Fruit fly (Drosophila melanogaster) whole organism, embryonic: ENCODE data around the gene QIL1.

ENCODE experiments used
- C15 ChIP-seq: fragments of 200-800 bp; sonication (Bioruptor generic); IDR thresholded peaks from 3 replicates; pipeline ENCODE4 v1.3.6; 2022; ENCODE audit warnings: missing biosample characterization, missing genetic modification characterization
- CG10979 ChIP-seq: fragments of 200-800 bp; sonication (Bioruptor generic); optimal IDR thresholded peaks from 2 replicates; lab custom pipeline; 2018; ENCODE audit warnings: missing biosample characterization, mild to moderate bottlenecking, missing genetic modification characterization, moderate library complexity
- CG11695 ChIP-seq: fragments of 200-800 bp; sonication (Bioruptor generic); IDR thresholded peaks from 3 replicates; pipeline ENCODE4 v1.3.6; 2022; ENCODE audit warnings: missing biosample characterization, missing genetic modification characterization
- CG12219 ChIP-seq: fragments of 200-800 bp; sonication (Bioruptor generic); optimal IDR thresholded peaks from 3 replicates; lab custom pipeline; 2018; ENCODE audit warnings: missing biosample characterization, mild to moderate bottlenecking, missing genetic modification characterization
- CG12391 ChIP-seq: fragments of 200-800 bp; sonication (Bioruptor generic); optimal IDR thresholded peaks from 3 replicates; lab custom pipeline; 2018; ENCODE audit warnings: missing biosample characterization, mild to moderate bottlenecking, missing genetic modification characterization, moderate library complexity
- CG13624 ChIP-seq: fragments of 200-800 bp; sonication (Bioruptor generic); optimal IDR thresholded peaks from 2 replicates; lab custom pipeline; 2016; ENCODE audit warnings: missing biosample characterization, missing genetic modification characterization
- CG14860 ChIP-seq: fragments of 200-800 bp; sonication (Bioruptor generic); IDR thresholded peaks from 3 replicates; pipeline ENCODE4 v1.3.6; 2022; ENCODE audit warnings: missing biosample characterization, missing genetic modification characterization; ENCODE audit not compliant: partially characterized antibody
- CG15514 ChIP-seq: fragments of 200-800 bp; sonication (Bioruptor generic); optimal IDR thresholded peaks from 3 replicates; lab custom pipeline; 2017; ENCODE audit warnings: missing biosample characterization, missing genetic modification characterization, mild to moderate bottlenecking, moderate library complexity, missing genetic modification reagents
- CG16863 ChIP-seq: fragments of 200-800 bp; sonication (Bioruptor generic); optimal IDR thresholded peaks from 3 replicates; lab custom pipeline; 2016; ENCODE audit warnings: missing biosample characterization, missing genetic modification characterization
- CG17186 ChIP-seq: fragments of 200-800 bp; sonication (Bioruptor generic); optimal IDR thresholded peaks from 3 replicates; lab custom pipeline; 2017; ENCODE audit warnings: missing biosample characterization, missing genetic modification reagents, missing genetic modification characterization
- CG1792 ChIP-seq: fragments of 200-800 bp; sonication (Bioruptor generic); optimal IDR thresholded peaks from 2 replicates; lab custom pipeline; 2016; ENCODE audit warnings: missing biosample characterization, missing genetic modification characterization
- CG18764 ChIP-seq: fragments of 200-800 bp; sonication (Bioruptor generic); optimal IDR thresholded peaks from 3 replicates; lab custom pipeline; 2016; ENCODE audit warnings: missing biosample characterization, missing genetic modification characterization
- CG2116 ChIP-seq: fragments of 200-800 bp; sonication (Bioruptor generic); optimal IDR thresholded peaks from 3 replicates; lab custom pipeline; 2018; ENCODE audit warnings: missing biosample characterization, mild to moderate bottlenecking, missing genetic modification characterization
- CG31224 ChIP-seq: fragments of 200-800 bp; sonication (Bioruptor generic); IDR thresholded peaks from 2 replicates; pipeline ENCODE4 v1.3.6; 2022; ENCODE audit warnings: missing biosample characterization, missing genetic modification characterization
- CG32532 ChIP-seq: fragments of 200-800 bp; sonication (Bioruptor generic); IDR thresholded peaks from 2 replicates; pipeline ENCODE4 v1.3.6; 2022; ENCODE audit warnings: missing biosample characterization, missing genetic modification characterization
- CG3407 ChIP-seq: fragments of 200-800 bp; sonication (Bioruptor generic); optimal IDR thresholded peaks from 2 replicates; lab custom pipeline; 2018; ENCODE audit warnings: missing biosample characterization, mild to moderate bottlenecking, missing genetic modification characterization
- CG4360 ChIP-seq: fragments of 200-800 bp; sonication (Bioruptor generic); IDR thresholded peaks from 2 replicates; pipeline ENCODE4 v1.3.6; 2022; ENCODE audit warnings: missing biosample characterization, missing genetic modification characterization
- CG4404 ChIP-seq: fragments of 200-800 bp; sonication (Bioruptor generic); IDR thresholded peaks from 2 replicates; pipeline ENCODE4 v1.3.6; 2022; ENCODE audit warnings: missing biosample characterization, missing genetic modification characterization
- CG4707 ChIP-seq: fragments of 200-800 bp; sonication (Bioruptor generic); optimal IDR thresholded peaks from 2 replicates; lab custom pipeline; 2018; ENCODE audit warnings: missing biosample characterization, mild to moderate bottlenecking, missing genetic modification characterization, moderate library complexity
- CG9215 ChIP-seq: fragments of 200-800 bp; sonication (Bioruptor generic); IDR thresholded peaks from 2 replicates; pipeline ENCODE4 v1.3.6; 2022; ENCODE audit warnings: missing biosample characterization, missing genetic modification characterization
- Dfd ChIP-seq, 2 experiments: fragments of >200 bp; optimal IDR thresholded peaks; 2 replicates each; lab custom pipeline; 2017; ENCODE audit warnings: missing biosample characterization in 2 of 2, missing genetic modification characterization in 2 of 2
- GATAe ChIP-seq: fragments of 200-800 bp; sonication (Bioruptor generic); conservative IDR thresholded peaks from 2 replicates; pipeline ENCODE4 v1.3.6; 2022; ENCODE audit warnings: missing biosample characterization, missing genetic modification characterization
- Hr3 ChIP-seq: fragments of 200-800 bp; sonication (Bioruptor generic); optimal IDR thresholded peaks from 3 replicates; lab custom pipeline; 2016; ENCODE audit warnings: missing biosample characterization, missing genetic modification characterization
- MESR4 ChIP-seq: fragments of 200-800 bp; sonication (Bioruptor generic); optimal IDR thresholded peaks from 2 replicates; lab custom pipeline; 2018; ENCODE audit warnings: missing biosample characterization, mild to moderate bottlenecking, missing genetic modification characterization, moderate library complexity
- Max ChIP-seq: fragments of 200-800 bp; sonication (Bioruptor generic); optimal IDR thresholded peaks from 2 replicates; lab custom pipeline; 2016; ENCODE audit warnings: missing biosample characterization, mild to moderate bottlenecking, missing genetic modification characterization
- Six4 ChIP-seq: fragments of 200-800 bp; sonication (Bioruptor generic); optimal IDR thresholded peaks from 2 replicates; lab custom pipeline; 2016; ENCODE audit warnings: missing biosample characterization, missing genetic modification characterization
- Sox102F ChIP-seq: fragments of 200-800 bp; sonication (Bioruptor generic); optimal IDR thresholded peaks from 2 replicates; lab custom pipeline; 2018; ENCODE audit warnings: missing biosample characterization, mild to moderate bottlenecking, missing genetic modification characterization, moderate library complexity
- Stat92E ChIP-seq, 3 experiments: fragments of >200 bp in 2 of 3; fragments of 200-800 bp in 1 of 3; sonication (Bioruptor generic) in 1 of 3; optimal IDR thresholded peaks; 2 replicates each; lab custom pipeline; 2017 to 2019; ENCODE audit warnings: missing biosample characterization in 3 of 3, missing genetic modification characterization in 3 of 3, mild to moderate bottlenecking in 1 of 3, moderate library complexity in 1 of 3
- chinmo ChIP-seq: fragments of 200-800 bp; sonication (Bioruptor generic); IDR thresholded peaks from 4 replicates; pipeline ENCODE4 v1.3.6; 2022; ENCODE audit warnings: missing biosample characterization, missing genetic modification characterization; ENCODE audit not compliant: partially characterized antibody
- dysf ChIP-seq: fragments of 200-800 bp; sonication (Bioruptor generic); IDR thresholded peaks from 3 replicates; pipeline ENCODE4 v1.3.6; 2022; ENCODE audit warnings: missing biosample characterization, missing genetic modification characterization
- gce ChIP-seq: fragments of 200-800 bp; sonication (Bioruptor generic); IDR thresholded peaks from 3 replicates; pipeline ENCODE4 v1.3.6; 2022; ENCODE audit warnings: missing biosample characterization, missing genetic modification characterization
- grau ChIP-seq: fragments of 200-800 bp; optimal IDR thresholded peaks from 3 replicates; lab custom pipeline; 2019; ENCODE audit warnings: missing biosample characterization, mild to moderate bottlenecking, missing genetic modification characterization, moderate library complexity
- gt ChIP-seq: fragments of 200-800 bp; sonication (Bioruptor generic); IDR thresholded peaks from 2 replicates; pipeline ENCODE4 v1.3.6; 2022; ENCODE audit warnings: missing biosample characterization, missing genetic modification characterization
- h ChIP-seq: fragments of >200 bp; optimal IDR thresholded peaks from 2 replicates; lab custom pipeline; 2017
- hth ChIP-seq: fragments of >200 bp; optimal IDR thresholded peaks from 2 replicates; lab custom pipeline; 2017; ENCODE audit warnings: inconsistent platforms
- klu ChIP-seq: fragments of 200-800 bp; sonication (Bioruptor generic); IDR thresholded peaks from 2 replicates; pipeline ENCODE4 v1.3.6; 2022; ENCODE audit warnings: missing biosample characterization, missing genetic modification characterization
- lov ChIP-seq, 2 experiments: fragments of 200-800 bp in 1 of 2; fragments of >200 bp in 1 of 2; sonication (Bioruptor generic) in 1 of 2; IDR thresholded peaks in 1 of 2; optimal IDR thresholded peaks in 1 of 2; 2 replicates in 1 of 2; 3 replicates in 1 of 2; pipeline versions ENCODE4 v1.3.6 to Lab custom; 2017 to 2022; ENCODE audit warnings: missing biosample characterization in 1 of 2, missing genetic modification characterization in 1 of 2
- nerfin-2 ChIP-seq: fragments of 200-800 bp; sonication (Bioruptor generic); IDR thresholded peaks from 2 replicates; pipeline ENCODE4 v1.3.6; 2022; ENCODE audit warnings: missing biosample characterization, missing genetic modification characterization; ENCODE audit not compliant: partially characterized antibody
- org-1 ChIP-seq: fragments of 200-800 bp; sonication (Bioruptor generic); optimal IDR thresholded peaks from 2 replicates; lab custom pipeline; 2017; ENCODE audit warnings: missing biosample characterization, missing genetic modification characterization
- peb ChIP-seq: fragments of 200-800 bp; sonication (Bioruptor generic); IDR thresholded peaks from 2 replicates; pipeline ENCODE4 v1.3.6; 2022; ENCODE audit warnings: missing biosample characterization, missing genetic modification characterization
- pfk ChIP-seq: fragments of 200-800 bp; sonication (Bioruptor generic); optimal IDR thresholded peaks from 2 replicates; lab custom pipeline; 2018; ENCODE audit warnings: missing biosample characterization, mild to moderate bottlenecking, missing genetic modification characterization, moderate library complexity
- pnt ChIP-seq: fragments of 200-800 bp; sonication (Bioruptor generic); optimal IDR thresholded peaks from 3 replicates; lab custom pipeline; 2016; ENCODE audit warnings: missing biosample characterization, missing genetic modification characterization
- prd ChIP-seq, 3 experiments: fragments of >200 bp in 2 of 3; fragments of 200-800 bp in 1 of 3; sonication (Bioruptor generic) in 1 of 3; optimal IDR thresholded peaks in 2 of 3; IDR thresholded peaks in 1 of 3; 2 replicates in 2 of 3; 3 replicates in 1 of 3; pipeline versions ENCODE4 v1.3.6 to Lab custom; 2017 to 2022; ENCODE audit warnings: missing biosample characterization in 1 of 3, missing genetic modification characterization in 1 of 3
- run ChIP-seq: fragments of 200-800 bp; sonication (Bioruptor generic); optimal IDR thresholded peaks from 3 replicates; lab custom pipeline; 2018; ENCODE audit warnings: missing biosample characterization, mild to moderate bottlenecking, missing genetic modification characterization
- salm ChIP-seq: fragments of 200-800 bp; sonication (Bioruptor generic); optimal IDR thresholded peaks from 2 replicates; lab custom pipeline; 2018; ENCODE audit warnings: missing biosample characterization, mild to moderate bottlenecking, missing genetic modification characterization
- tll ChIP-seq, 2 experiments: fragments of 200-800 bp in 1 of 2; fragments of >200 bp in 1 of 2; sonication (Bioruptor generic) in 1 of 2; optimal IDR thresholded peaks; 2 replicates each; lab custom pipeline; 2017 to 2019; ENCODE audit warnings: missing biosample characterization in 2 of 2, missing genetic modification characterization in 2 of 2, mild to moderate bottlenecking in 1 of 2, moderate library complexity in 1 of 2
- vnd ChIP-seq: fragments of 200-800 bp; sonication (Bioruptor generic); IDR thresholded peaks from 3 replicates; pipeline ENCODE4 v1.3.6; 2022; ENCODE audit warnings: missing biosample characterization, missing genetic modification characterization; ENCODE audit not compliant: partially characterized antibody
- zen2 ChIP-seq: fragments of 200-800 bp; sonication (Bioruptor generic); IDR thresholded peaks from 3 replicates; pipeline ENCODE4 v1.3.6; 2022; ENCODE audit warnings: missing biosample characterization, missing genetic modification characterization; ENCODE audit not compliant: partially characterized antibody
- zf30C ChIP-seq: fragments of 200-800 bp; sonication (Bioruptor generic); optimal IDR thresholded peaks from 3 replicates; lab custom pipeline; 2018; ENCODE audit warnings: missing biosample characterization, mild to moderate bottlenecking, missing genetic modification characterization

Gene QIL1

DNA sequence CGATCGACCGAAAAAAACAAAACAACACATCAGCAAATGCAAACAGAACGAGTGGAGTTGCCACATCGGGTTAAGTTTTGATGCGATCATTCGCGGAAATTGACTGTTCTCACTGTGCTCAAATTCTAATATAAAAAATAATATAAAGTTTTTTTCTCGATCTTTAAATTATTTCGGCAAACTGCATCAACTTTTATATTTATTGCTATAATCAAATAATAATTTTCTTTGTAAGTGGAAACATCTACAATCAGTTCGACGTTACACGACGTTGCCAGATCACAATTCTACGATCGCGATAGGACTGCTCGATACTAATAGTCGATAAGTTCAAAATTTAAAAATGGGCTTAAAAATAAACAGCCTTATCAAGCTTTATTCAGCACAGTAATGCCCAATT, 37.0 kb upstream of the QIL1 start, which contains the start of gene Gorab (continued):
- TF ChIP-seq CG4707 (GFP tag; lab: Kevin White, UChicago), result peak; percentile 44
- TF ChIP-seq grau, result peak; percentile 85
- peak; percentile 49 for TF ChIP-seq CG3407 (GFP tag; lab: Kevin White, UChicago)
- peak; percentile 97 for TF ChIP-seq CG4404 (GFP tag; lab: Robert Waterston, UW)
- TF ChIP-seq nerfin-2 (GFP tag; lab: Robert Waterston, UW), result no peak
- TF ChIP-seq CG32532, result peak; percentile 97
- peak; percentile 46 for TF ChIP-seq pnt (GFP tag; lab: Kevin White, UChicago)
- no peak for TF ChIP-seq h
- TF ChIP-seq org-1 (GFP tag; lab: Kevin White, UChicago), result peak; percentile 16
- peak in 1 of 2 experiments; percentile 31 for TF ChIP-seq tll (GFP tag; optimal IDR thresholded peaks at IDR 0.05; lab: Kevin White, UChicago)
- TF ChIP-seq klu (GFP tag; lab: Robert Waterston, UW), result peak; percentile 92
- TF ChIP-seq gce, result peak; percentile 82; the same call in 1 of the 3 replicates
- TF ChIP-seq CG1792 (GFP tag; lab: Kevin White, UChicago), result peak; percentile 21
- TF ChIP-seq hth (lab: Kevin White, UChicago), result no peak
- TF ChIP-seq Hr3 (GFP tag; lab: Kevin White, UChicago), result peak; percentile 91
- TF ChIP-seq Six4 (GFP tag; lab: Kevin White, UChicago), result peak; percentile 78
- TF ChIP-seq CG18764 (GFP tag; lab: Kevin White, UChicago), result peak; percentile 85
- peak; percentile 26 for TF ChIP-seq CG12219
- peak; percentile 91 for TF ChIP-seq Sox102F (GFP tag; lab: Kevin White, UChicago)
- peak; percentile 69 for TF ChIP-seq CG4360 (GFP tag; lab: Robert Waterston, UW)
- TF ChIP-seq CG2116 (GFP tag; lab: Kevin White, UChicago), result peak; percentile 83
- no peak for TF ChIP-seq vnd (GFP tag; lab: Robert Waterston, UW)
- TF ChIP-seq CG13624 (GFP tag; lab: Kevin White, UChicago), result peak; percentile 77
- no peak for TF ChIP-seq run (tag; lab: Kevin White, UChicago)
- peak; percentile 91 for TF ChIP-seq CG11695 (GFP tag; lab: Robert Waterston, UW)
- peak; percentile 77 for TF ChIP-seq CG10979 (tag; lab: Kevin White, UChicago)
- TF ChIP-seq salm (tag; lab: Kevin White, UChicago), result no peak
- no peak for TF ChIP-seq Dfd (GFP tag; optimal IDR thresholded peaks at IDR 0.05; lab: Kevin White, UChicago)
- peak; percentile 97 for TF ChIP-seq dysf (GFP tag; lab: Robert Waterston, UW)
- TF ChIP-seq Max (GFP tag; lab: Kevin White, UChicago), result peak; percentile 87
- no peak for TF ChIP-seq prd (optimal IDR thresholded peaks at IDR 0.05; lab: Kevin White, UChicago)
- TF ChIP-seq prd (GFP tag; IDR thresholded peaks at IDR 0.05; lab: Robert Waterston, UW), result peak; percentile 98
- peak; percentile 33 for TF ChIP-seq CG17186
- peak; percentile 86 for TF ChIP-seq C15 (GFP tag; lab: Robert Waterston, UW)
- TF ChIP-seq zf30C (GFP tag; lab: Kevin White, UChicago), result no peak
- peak; percentile 93 for TF ChIP-seq CG9215 (GFP tag; lab: Robert Waterston, UW)
- TF ChIP-seq CG14860 (GFP tag; lab: Robert Waterston, UW), result peak; percentile 38; the same call in 1 of the 3 replicates
- TF ChIP-seq MESR4 (GFP tag; lab: Kevin White, UChicago), result no peak
- peak; percentile 95 for TF ChIP-seq CG12391 (tag; lab: Kevin White, UChicago)
- peak; percentile 86 for TF ChIP-seq CG15514
- peak; percentile 89 for TF ChIP-seq CG31224
- TF ChIP-seq peb (GFP tag; lab: Robert Waterston, UW), result peak; percentile 87
- TF ChIP-seq gt (GFP tag; lab: Robert Waterston, UW), result peak; percentile 90
- TF ChIP-seq CG16863 (GFP tag; lab: Kevin White, UChicago), result peak; percentile 77
- TF ChIP-seq lov (optimal IDR thresholded peaks at IDR 0.05; lab: Kevin White, UChicago), result no peak
- TF ChIP-seq lov (GFP tag; IDR thresholded peaks at IDR 0.05; lab: Robert Waterston, UW), result peak; percentile 83; the same call in 2 of the 3 replicates
- no peak for TF ChIP-seq zen2
- no peak for TF ChIP-seq pfk (GFP tag; lab: Kevin White, UChicago)
- TF ChIP-seq GATAe (GFP tag; lab: Robert Waterston, UW), result peak; percentile 79
- TF ChIP-seq Stat92E (GFP tag; optimal IDR thresholded peaks at IDR 0.05; lab: Kevin White, UChicago), result peak in 1 of 3 experiments; percentile 52
- TF ChIP-seq chinmo (GFP tag; lab: Robert Waterston, UW), result 0 out of 4 replicates have a peak, but pooled peaks have one; percentile 5
